Worm (Caenorhabditis elegans) whole organism, L4/young adult: Measurements from ENCODE around the gene clh-5.

Source experiments
- W03F9.2 ChIP-seq: fragments of 150-350 bp; optimal IDR thresholded peaks from 2 replicates; lab custom pipeline; 2014; ENCODE audit warnings: missing biosample characterization, missing genetic modification characterization
- dao-5 ChIP-seq: sonication (generic microtip); optimal IDR thresholded peaks from 2 replicates; lab custom pipeline; 2016; ENCODE audit warnings: missing genotype, missing genetic modification characterization, moderate library complexity, missing compliant biosample characterization
- him-1 ChIP-seq: sonication (generic microtip); optimal IDR thresholded peaks from 2 replicates; lab custom pipeline; 2016; ENCODE audit warnings: missing genotype, missing genetic modification reagents, missing genetic modification characterization, missing compliant biosample characterization

clh-5 gene

DNA sequence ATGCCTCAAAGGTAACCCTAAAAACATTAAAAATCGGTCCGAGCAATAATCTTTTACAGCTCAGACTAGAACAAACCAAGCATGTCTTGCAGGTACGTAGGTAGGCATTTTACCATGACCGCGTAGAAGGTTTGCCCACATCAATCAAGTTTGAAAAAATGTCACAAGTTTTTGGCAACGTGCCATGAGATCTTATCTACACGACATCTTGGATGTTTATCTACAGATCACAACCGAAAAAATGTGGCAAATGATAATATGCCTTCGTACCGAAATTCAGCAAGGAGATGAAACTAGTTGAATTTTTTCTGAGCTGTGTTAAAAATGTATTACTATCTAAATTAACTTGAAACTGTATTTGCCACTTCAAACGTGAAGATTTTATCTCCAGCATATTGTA lies 34.0 kb downstream of the clh-5 start:
- TF ChIP-seq him-1 = no peak
- no peak for TF ChIP-seq dao-5 (tag; lab: Kevin White, UChicago)
- no peak for TF ChIP-seq W03F9.2 (tag; lab: Kevin White, UChicago)

DNA sequence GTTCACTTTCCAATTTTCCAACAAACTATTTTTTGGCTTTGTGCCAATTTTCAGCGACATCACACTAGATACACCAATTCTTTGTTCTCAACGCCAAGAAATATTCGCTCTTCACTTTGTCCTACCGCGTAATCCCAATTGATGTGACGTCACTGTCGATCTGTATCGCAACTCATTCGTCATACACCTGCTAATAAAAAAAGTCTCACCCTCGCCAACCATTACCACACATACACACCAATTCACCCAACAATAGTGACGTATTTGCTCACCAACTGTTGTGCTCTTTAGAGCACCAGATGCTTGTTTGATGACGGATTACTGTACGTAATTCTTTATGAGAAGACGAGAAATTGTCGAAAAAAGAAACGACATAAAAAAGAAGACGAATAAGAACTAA lies 35.1 kb downstream of the clh-5 start:
- TF ChIP-seq dao-5 (tag; lab: Kevin White, UChicago) (no peak), him-1 (no peak), W03F9.2 (tag; lab: Kevin White, UChicago) (no peak)

DNA sequence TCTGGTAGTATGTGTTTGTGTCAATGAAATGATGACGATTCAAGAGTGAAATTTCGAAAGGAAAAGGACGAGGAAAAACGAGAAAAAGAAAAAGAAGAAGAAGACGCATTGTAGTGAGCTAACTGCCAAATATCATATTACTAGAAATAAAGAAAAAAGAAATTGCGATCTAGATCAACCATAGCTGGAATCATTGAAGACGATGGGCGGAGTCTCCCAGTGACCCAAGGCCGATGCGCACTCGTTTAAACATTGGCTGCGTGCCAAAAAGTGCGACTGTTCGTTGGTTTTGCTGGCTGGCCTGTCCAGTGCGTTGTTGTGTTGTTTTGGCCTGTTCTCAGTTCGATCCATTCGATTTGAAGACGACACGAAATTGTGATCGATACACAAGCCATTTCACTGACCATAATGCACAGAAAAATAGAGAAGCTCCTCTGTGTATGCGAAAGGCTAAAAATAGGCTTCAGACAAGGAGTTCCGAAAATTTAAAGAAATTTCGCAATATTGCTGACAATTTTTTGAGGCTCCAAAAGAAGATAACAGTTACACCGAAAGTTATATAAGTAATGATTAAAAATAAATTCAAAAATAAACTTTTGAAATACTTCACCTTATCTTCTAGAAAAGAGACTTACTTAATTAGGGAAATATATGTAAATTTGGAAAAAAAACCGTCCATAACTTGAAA lies 36.0 kb downstream of the clh-5 start:
- TF ChIP-seq dao-5 (tag; lab: Kevin White, UChicago) (no peak), W03F9.2 (tag; lab: Kevin White, UChicago) (no peak), him-1 (no peak)

- TF ChIP-seq dao-5 (tag; lab: Kevin White, UChicago) = peak; percentile 18
- TF ChIP-seq him-1 = peak; percentile 31
- no peak for TF ChIP-seq W03F9.2 (tag; lab: Kevin White, UChicago)
Observed at ce11 chrII:9061557-9062183, 36.7 kb downstream of the clh-5 start.

DNA sequence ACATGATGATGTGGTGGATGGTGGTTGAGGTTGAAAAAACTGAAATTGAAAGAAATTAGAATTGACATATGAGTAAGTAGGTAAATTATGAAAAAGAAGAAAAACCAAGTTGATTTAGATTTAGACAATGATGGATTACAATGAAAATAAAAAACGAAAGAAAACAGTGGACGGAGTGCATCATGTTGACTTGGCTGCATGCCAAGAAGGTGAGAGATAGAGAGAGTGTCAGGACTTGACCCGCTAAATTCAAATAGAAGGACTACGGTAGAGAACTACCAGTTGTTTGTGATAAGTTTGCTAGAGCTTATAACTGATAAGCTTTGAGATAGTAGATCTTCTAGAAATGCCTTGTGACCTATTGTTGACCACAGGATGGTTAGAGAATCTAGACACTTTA lies 37.3 kb downstream of the clh-5 start, which contains the start of gene T24B8.3:
T24B8.3 (minus strand) TSS at position 39 of the 400 bp plus-strand sequence.
- TF ChIP-seq W03F9.2 (tag; lab: Kevin White, UChicago) (no peak), him-1 (no peak), dao-5 (tag; lab: Kevin White, UChicago) (no peak)

DNA sequence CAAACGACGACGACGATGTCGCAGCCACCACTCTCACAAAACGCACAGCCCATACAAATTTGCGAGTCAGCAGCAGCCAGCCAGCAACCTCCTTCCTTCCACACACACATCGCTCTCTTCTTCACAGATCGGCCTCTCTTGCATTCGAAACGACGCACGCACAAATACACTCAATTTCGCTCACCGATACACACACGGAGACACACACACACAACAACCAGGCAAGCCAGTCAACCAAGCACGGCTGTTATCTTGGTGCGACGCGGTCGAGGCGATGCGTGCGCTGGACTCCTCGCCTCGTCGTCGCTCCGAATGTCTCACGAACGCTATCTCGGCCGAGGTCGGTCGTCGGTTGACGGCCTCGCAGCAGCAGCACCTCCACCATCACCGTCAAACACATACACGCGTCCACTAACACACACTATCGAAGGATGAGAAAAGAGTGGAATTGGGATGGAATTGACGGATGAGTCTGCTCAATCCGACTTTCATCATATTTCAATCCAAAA lies 38.0 kb downstream of the clh-5 start:
- TF ChIP-seq W03F9.2 (tag; lab: Kevin White, UChicago) = peak; percentile 9
- peak; percentile 9 for TF ChIP-seq dao-5 (tag; lab: Kevin White, UChicago)
- peak; percentile 88 for TF ChIP-seq him-1

- TF ChIP-seq dao-5 (tag; lab: Kevin White, UChicago) (no peak), him-1 (no peak), W03F9.2 (tag; lab: Kevin White, UChicago) (no peak)
Observed at ce11 chrII:9059010-9059409, 39.4 kb downstream of the clh-5 start.

- TF ChIP-seq dao-5 (tag; lab: Kevin White, UChicago) = no peak
- TF ChIP-seq him-1 = peak; percentile 41
- peak; percentile 90 for TF ChIP-seq W03F9.2 (tag; lab: Kevin White, UChicago)
Observed at ce11 chrII:9057035-9057668, 41.3 kb downstream of the clh-5 start, which contains the start of gene rpl-32. Gene rpl-32 (minus strand): TSS chrII:9057085.

DNA sequence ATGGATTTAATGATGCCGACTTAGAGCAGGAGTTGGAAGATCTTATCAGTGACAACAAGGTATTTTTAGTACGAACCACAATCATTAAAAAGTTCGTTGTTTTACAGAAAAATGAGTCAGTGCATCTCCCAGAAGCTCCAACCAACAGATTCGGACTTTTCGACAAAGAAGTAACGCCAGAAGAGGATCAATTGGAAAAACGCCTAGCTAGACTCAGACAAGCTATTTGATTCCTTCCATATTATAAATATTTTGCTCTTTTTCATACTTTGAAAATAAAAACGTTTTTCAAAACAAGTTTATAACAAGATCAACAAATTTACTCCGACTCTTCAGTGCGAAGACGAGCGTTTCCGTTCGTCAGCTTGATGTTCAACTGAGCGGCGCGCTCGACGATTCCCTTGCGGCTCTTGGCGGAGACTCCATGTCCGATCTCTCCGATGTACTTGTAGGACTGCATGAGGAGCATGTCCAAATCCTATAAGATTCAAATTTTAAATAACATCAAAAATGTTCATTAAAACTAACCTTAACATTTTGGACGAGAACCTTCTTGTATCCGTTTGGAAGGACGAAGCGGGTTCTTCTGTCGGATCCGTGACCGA lies 42.1 kb downstream of the clh-5 start:
- TF ChIP-seq W03F9.2 (tag; lab: Kevin White, UChicago) (no peak), dao-5 (tag; lab: Kevin White, UChicago) (peak; percentile 51), him-1 (no peak)

ce11 chrII:9054604-9055003 lies 43.8 kb downstream of the clh-5 start, which contains the start of gene chmp-7:
Gene chmp-7 (plus strand): TSS chrII:9054972.
- TF ChIP-seq him-1 (peak; percentile 62), dao-5 (tag; lab: Kevin White, UChicago) (no peak), W03F9.2 (tag; lab: Kevin White, UChicago) (no peak)

- no peak for TF ChIP-seq W03F9.2 (tag; lab: Kevin White, UChicago)
- TF ChIP-seq him-1 = no peak
- no peak for TF ChIP-seq dao-5 (tag; lab: Kevin White, UChicago)
Observed at ce11 chrII:9053564-9053963, 44.8 kb downstream of the clh-5 start, which contains the start of gene T24B8.7. Gene T24B8.7 (minus strand): TSS chrII:9053664.
